Worm (Caenorhabditis elegans): Measurements from ENCODE around the gene Y17D7C.6.

The Y17D7C.6 gene

ce11 chrV:18729324-18729924 is 19.8 kb downstream of the Y17D7C.6 start, which contains the start of gene asp-19:
Gene asp-19 (minus strand): TSS chrV:18729374.
- no peak for TF ChIP-seq unc-42 (tag; optimal IDR thresholded peaks at IDR 0.05)
- no peak for TF ChIP-seq hlh-13 (GFP tag; optimal IDR thresholded peaks at IDR 0.05)
- no peak for TF ChIP-seq elt-2 (tag; optimal IDR thresholded peaks at IDR 0.05)
- TF ChIP-seq pqm-1 (tag; optimal IDR thresholded peaks at IDR 0.05) = no peak
- TF ChIP-seq mec-3 (tag; optimal IDR thresholded peaks at IDR 0.05; ENCODE audit: borderline replicate concordance) = no peak
- no peak for TF ChIP-seq pax-1 (tag; optimal IDR thresholded peaks at IDR 0.05)
- TF ChIP-seq nhr-11 (tag; optimal IDR thresholded peaks at IDR 0.05) = no peak
- TF ChIP-seq madf-2 (tag; optimal IDR thresholded peaks at IDR 0.05) = no peak
- no peak for TF ChIP-seq ceh-19 (GFP tag; optimal IDR thresholded peaks at IDR 0.05)
- no peak for TF ChIP-seq ceh-18 (tag; optimal IDR thresholded peaks at IDR 0.05)
- no peak for TF ChIP-seq unc-3 (GFP tag; conservative IDR thresholded peaks at IDR 0.05)
- TF ChIP-seq unc-3 (tag; optimal IDR thresholded peaks at IDR 0.05) = no peak
- TF ChIP-seq ceh-45 (GFP tag; IDR thresholded peaks at IDR 0.05) = no peak
- TF ChIP-seq pat-9 (tag; optimal IDR thresholded peaks at IDR 0.05) = no peak
- no peak for TF ChIP-seq ztf-16 (tag; optimal IDR thresholded peaks at IDR 0.05)
- no peak for TF ChIP-seq dmd-4 (tag; optimal IDR thresholded peaks at IDR 0.05; ENCODE audit: borderline replicate concordance)

- TF ChIP-seq ceh-2 (tag; optimal IDR thresholded peaks at IDR 0.05) (no peak), sox-2 (GFP tag; IDR thresholded peaks at IDR 0.05) (no peak), elt-4 (tag; optimal IDR thresholded peaks at IDR 0.05) (no peak), hlh-30 (tag; optimal IDR thresholded peaks at IDR 0.05; ENCODE audit: insufficient read depth) (no peak), K02D7.2 (tag; optimal IDR thresholded peaks at IDR 0.05) (no peak), pax-1 (tag; optimal IDR thresholded peaks at IDR 0.05) (no peak), ceh-24 (tag; optimal IDR thresholded peaks at IDR 0.05) (no peak), pag-3 (tag; optimal IDR thresholded peaks at IDR 0.05; ENCODE audit: borderline replicate concordance) (no peak), ceh-18 (tag; optimal IDR thresholded peaks at IDR 0.05) (no peak), nfya-1 (tag; optimal IDR thresholded peaks at IDR 0.05) (no peak), pros-1 (tag; optimal IDR thresholded peaks at IDR 0.05) (no peak), dmd-4 (tag; optimal IDR thresholded peaks at IDR 0.05; ENCODE audit: borderline replicate concordance) (no peak), ceh-14 (tag; optimal IDR thresholded peaks at IDR 0.05) (no peak), hlh-15 (tag; optimal IDR thresholded peaks at IDR 0.05) (no peak), gmeb-2 (tag; optimal IDR thresholded peaks at IDR 0.05) (no peak), unc-86 (tag; optimal IDR thresholded peaks at IDR 0.05) (no peak), ceh-30 (tag; optimal IDR thresholded peaks at IDR 0.05) (no peak), pqm-1 (tag; optimal IDR thresholded peaks at IDR 0.05) (no peak), tbx-7 (tag; optimal IDR thresholded peaks at IDR 0.05) (no peak), lim-6 (tag; optimal IDR thresholded peaks at IDR 0.05) (no peak)
Measured at ce11 chrV:18731579-18732041, 22.0 kb downstream of the Y17D7C.6 start, which contains the start of the genes asp-18 and scl-19. Gene asp-18 (minus strand): TSS chrV:18731679. Gene scl-19 (plus strand): TSS chrV:18731991.

- TF ChIP-seq nhr-11 (tag; optimal IDR thresholded peaks at IDR 0.05) = no peak
- TF ChIP-seq lin-11 (tag; optimal IDR thresholded peaks at IDR 0.05) = no peak
- TF ChIP-seq ceh-9 (tag; optimal IDR thresholded peaks at IDR 0.05) = no peak
- TF ChIP-seq dve-1 (tag; optimal IDR thresholded peaks at IDR 0.05) = peak; percentile 95
- TF ChIP-seq ceh-19 (GFP tag; optimal IDR thresholded peaks at IDR 0.05) = no peak
- no peak for TF ChIP-seq elt-2 (tag; optimal IDR thresholded peaks at IDR 0.05)
- no peak for TF ChIP-seq fax-1 (tag; optimal IDR thresholded peaks at IDR 0.05)
- peak; percentile 12 for TF ChIP-seq pag-3 (tag; optimal IDR thresholded peaks at IDR 0.05; ENCODE audit: borderline replicate concordance)
- TF ChIP-seq ceh-30 (tag; optimal IDR thresholded peaks at IDR 0.05) = no peak
- TF ChIP-seq ztf-16 (tag; optimal IDR thresholded peaks at IDR 0.05) = no peak
- TF ChIP-seq pha-2 (tag; optimal IDR thresholded peaks at IDR 0.05) = no peak
- TF ChIP-seq mec-3 (tag; optimal IDR thresholded peaks at IDR 0.05; ENCODE audit: borderline replicate concordance) = peak; percentile 20
- TF ChIP-seq ahr-1 (tag; optimal IDR thresholded peaks at IDR 0.05) = no peak
- TF ChIP-seq ceh-31 (tag; optimal IDR thresholded peaks at IDR 0.05) = no peak
Measured at ce11 chrV:18733942-18734341, 24.3 kb downstream of the Y17D7C.6 start.

Data from whole organism, late embryonic.